Worm (Caenorhabditis elegans) whole organism, young adult: Measurements from ENCODE around the gene srv-30.

Experiments used
- F55B11.4 ChIP-seq: sonication (generic microtip); optimal IDR thresholded peaks from 2 replicates; lab custom pipeline; 2016; ENCODE audit warnings: missing compliant biosample characterization, missing genetic modification characterization, borderline replicate concordance; ENCODE audit not compliant: insufficient read depth
- T26A5.8 ChIP-seq: sonication (generic microtip); optimal IDR thresholded peaks from 2 replicates; lab custom pipeline; 2016; ENCODE audit warnings: missing genetic modification characterization, missing compliant biosample characterization
- ama-1 ChIP-seq, 3 experiments: fragments of 150-350 bp in 1 of 3; sonication (generic microtip) in 2 of 3; optimal IDR thresholded peaks; 2 replicates each; lab custom pipeline; 2014 to 2018; ENCODE audit warnings: missing biosample characterization in 2 of 3, missing genetic modification characterization in 2 of 3, missing genetic modification reagents in 2 of 3
- ceh-40 ChIP-seq: fragments of 200-800 bp; sonication (Bioruptor generic); IDR thresholded peaks from 2 replicates; pipeline ENCODE4 v1.3.6; 2022; ENCODE audit warnings: missing genetic modification characterization, missing compliant biosample characterization
- hmg-1.2 ChIP-seq: fragments of 200-800 bp; sonication (Bioruptor generic); IDR thresholded peaks from 2 replicates; pipeline ENCODE4 v1.3.6; 2022; ENCODE audit warnings: missing genetic modification reagents, missing genetic modification characterization, missing compliant biosample characterization
- sea-2 ChIP-seq: fragments of 200-800 bp; sonication (Bioruptor generic); IDR thresholded peaks from 2 replicates; pipeline ENCODE4 v1.3.6; 2022; ENCODE audit warnings: missing genetic modification characterization, missing compliant biosample characterization
- snpc-3.4 ChIP-seq: sonication (generic microtip); optimal IDR thresholded peaks from 2 replicates; lab custom pipeline; 2017; ENCODE audit warnings: missing genetic modification characterization, mild to moderate bottlenecking, missing compliant biosample characterization, antibody characterized with exemption, moderate library complexity, missing genotype, missing genetic modification reagents
- snpc-4 ChIP-seq, 5 experiments: fragments of 150-350 bp in 1 of 5; sonication (generic microtip) in 4 of 5; optimal IDR thresholded peaks; 2 replicates each; lab custom pipeline; 2014 to 2018; ENCODE audit warnings: missing genetic modification characterization in 5 of 5, missing biosample characterization in 3 of 5, antibody characterized with exemption in 2 of 5, mild to moderate bottlenecking in 2 of 5, missing compliant biosample characterization in 2 of 5, missing genotype in 2 of 5, moderate library complexity in 2 of 5, missing genetic modification reagents in 1 of 5
- unc-62 ChIP-seq: fragments of 150-350 bp; optimal IDR thresholded peaks from 2 replicates; lab custom pipeline; 2014; ENCODE audit warnings: missing biosample characterization, missing genetic modification reagents, missing genetic modification characterization

DNA sequence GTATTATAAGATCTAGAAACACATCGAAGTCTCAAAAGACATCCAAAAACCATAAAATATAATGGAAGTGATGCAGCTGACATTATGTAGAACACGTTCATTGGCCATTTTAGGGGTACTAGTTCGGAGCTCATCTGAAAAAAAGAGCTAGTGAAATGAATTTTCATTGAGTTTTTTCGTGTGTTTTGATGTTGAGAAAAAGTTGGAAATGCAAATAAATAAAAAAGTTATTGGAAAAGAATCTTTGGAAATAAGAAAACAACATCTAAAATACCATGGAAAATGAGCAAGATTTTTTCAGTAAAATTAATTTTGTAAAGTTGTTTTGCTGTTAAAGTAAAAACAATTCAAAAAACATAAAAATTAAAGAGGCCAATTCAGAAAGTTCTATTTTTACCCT, 21.5 kb upstream of the srv-30 start, which contains the start of gene srv-24:
- TF ChIP-seq ceh-40 (no peak), snpc-3.4 (tag; lab: Kevin White, UChicago) (no peak), hmg-1.2 (GFP tag; lab: Robert Waterston, UW) (no peak), unc-62 (GFP tag; lab: Kevin White, UChicago) (no peak), F55B11.4 (tag; lab: Kevin White, UChicago) (no peak), sea-2 (GFP tag; lab: Robert Waterston, UW) (no peak), ama-1 (optimal IDR thresholded peaks at IDR 0.05; lab: Kevin White, UChicago) (no peak), ama-1 (GFP tag; optimal IDR thresholded peaks at IDR 0.05; lab: Kevin White, UChicago) (no peak), snpc-4 (GFP tag; optimal IDR thresholded peaks at IDR 0.05; lab: Kevin White, UChicago) (no peak), snpc-4 (tag; optimal IDR thresholded peaks at IDR 0.05; lab: Kevin White, UChicago) (no peak), T26A5.8 (tag; lab: Kevin White, UChicago) (no peak)
